Worm (Caenorhabditis elegans) whole organism, midembryonic: ENCODE data around the gene ctg-2.

Experiments
- T22C8.4 ChIP-seq: fragments of 200-800 bp; sonication (Bioruptor generic); IDR thresholded peaks from 2 replicates; pipeline ENCODE4 v1.3.6; 2022; ENCODE audit warnings: missing genetic modification characterization, missing compliant biosample characterization
- cog-1 ChIP-seq: sonication (generic microtip); optimal IDR thresholded peaks from 2 replicates; lab custom pipeline; 2016; ENCODE audit warnings: missing genetic modification characterization, missing compliant biosample characterization
- flt-1 ChIP-seq: fragments of 200-800 bp; sonication (Bioruptor generic); IDR thresholded peaks from 2 replicates; pipeline ENCODE4 v1.3.6; 2022; ENCODE audit warnings: missing genetic modification characterization, missing compliant biosample characterization
- klf-2 ChIP-seq: fragments of 200-800 bp; sonication (Bioruptor generic); conservative IDR thresholded peaks from 2 replicates; pipeline ENCODE4 v1.3.6; 2022; ENCODE audit warnings: missing genetic modification reagents, missing genetic modification characterization, missing compliant biosample characterization
- med-1 ChIP-seq: sonication (generic microtip); optimal IDR thresholded peaks from 2 replicates; lab custom pipeline; 2017; ENCODE audit warnings: missing genetic modification characterization, mild to moderate bottlenecking, missing compliant biosample characterization, antibody characterized with exemption, missing genetic modification reagents; ENCODE audit not compliant: insufficient read depth
- ref-1 ChIP-seq: fragments of 200-800 bp; sonication (Bioruptor generic); conservative IDR thresholded peaks from 2 replicates; pipeline ENCODE4 v1.3.6; 2022; ENCODE audit warnings: missing genetic modification reagents, missing genetic modification characterization, missing compliant biosample characterization
- ztf-29 ChIP-seq: fragments of 200-800 bp; sonication (Bioruptor generic); IDR thresholded peaks from 2 replicates; pipeline ENCODE4 v1.3.6; 2022; ENCODE audit warnings: missing genetic modification reagents, missing genetic modification characterization, missing compliant biosample characterization

DNA sequence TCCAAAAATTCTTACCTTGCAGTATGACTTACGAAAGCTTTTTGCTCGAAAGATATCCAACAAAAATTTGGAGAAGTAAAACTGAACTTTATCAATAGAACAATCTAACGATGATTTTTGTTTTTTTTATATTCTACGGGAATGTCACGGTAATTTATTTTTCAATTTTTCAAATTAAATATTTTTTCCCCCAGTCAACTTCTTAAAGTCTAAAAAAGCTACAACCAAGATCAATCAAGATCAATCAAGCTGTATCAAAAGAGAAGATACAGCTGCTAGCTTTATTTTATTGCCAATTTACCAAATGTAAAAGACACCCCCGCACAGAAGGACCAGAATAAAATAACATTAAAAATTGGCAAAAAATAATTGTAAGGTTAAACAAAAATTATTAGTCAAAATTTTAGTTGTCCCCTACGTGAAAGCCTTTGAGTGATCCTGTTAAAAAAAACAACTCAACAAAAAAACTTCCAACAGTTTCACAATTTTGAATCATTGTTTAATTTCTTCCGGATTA lies 39.5 kb upstream of the ctg-2 start, which contains the start of the genes M05D6.1 and M05D6.3:
- no peak for TF ChIP-seq cog-1
- TF ChIP-seq flt-1: no peak
- no peak for TF ChIP-seq klf-2 (GFP tag; lab: Robert Waterston, UW)
- TF ChIP-seq T22C8.4 (GFP tag; lab: Robert Waterston, UW): no peak
- no peak for TF ChIP-seq ztf-29
- TF ChIP-seq ref-1 (GFP tag; lab: Robert Waterston, UW): no peak
- TF ChIP-seq med-1 (GFP tag; lab: Kevin White, UChicago): no peak
